Fruit fly (Drosophila melanogaster) whole organism, embryonic: ENCODE measurements around the gene CG8173.

ENCODE experiments used
- Antp ChIP-seq: fragments of 200-800 bp; sonication (Bioruptor generic); optimal IDR thresholded peaks from 3 replicates; lab custom pipeline; 2016; ENCODE audit warnings: missing biosample characterization, missing genetic modification characterization
- Atf6 ChIP-seq: fragments of 200-800 bp; sonication (Bioruptor generic); IDR thresholded peaks from 2 replicates; pipeline ENCODE4 v1.3.6; 2022; ENCODE audit warnings: missing biosample characterization, missing genetic modification characterization
- Awh ChIP-seq: fragments of 200-800 bp; sonication (Bioruptor generic); IDR thresholded peaks from 2 replicates; pipeline ENCODE4, ENCODE4 v1.3.6; 2022; ENCODE audit warnings: missing biosample characterization, missing genetic modification characterization
- B-H1 ChIP-seq: fragments of 200-800 bp; sonication (Bioruptor generic); IDR thresholded peaks from 3 replicates; pipeline ENCODE4 v1.3.6; 2022; ENCODE audit warnings: missing biosample characterization, missing genetic modification characterization
- CG10431 ChIP-seq: fragments of 200-800 bp; sonication (Bioruptor generic); optimal IDR thresholded peaks from 3 replicates; lab custom pipeline; 2018; ENCODE audit warnings: missing biosample characterization, mild to moderate bottlenecking, missing genetic modification characterization
- CG11093 ChIP-seq: fragments of 200-800 bp; sonication (Bioruptor generic); IDR thresholded peaks from 3 replicates; pipeline ENCODE4 v1.3.6; 2022; ENCODE audit warnings: missing biosample characterization, missing genetic modification characterization
- CG13123 ChIP-seq: fragments of 200-800 bp; sonication (Bioruptor generic); optimal IDR thresholded peaks from 2 replicates; lab custom pipeline; 2016; ENCODE audit warnings: missing biosample characterization, missing genetic modification characterization
- CG15479 ChIP-seq: fragments of 200-800 bp; sonication (Bioruptor generic); optimal IDR thresholded peaks from 3 replicates; lab custom pipeline; 2019; ENCODE audit warnings: missing biosample characterization, mild to moderate bottlenecking, missing genetic modification characterization, moderate library complexity
- CG17361 ChIP-seq: fragments of 200-800 bp; sonication (Bioruptor generic); IDR thresholded peaks from 3 replicates; pipeline ENCODE4 v1.3.6; 2022; ENCODE audit warnings: missing biosample characterization, missing genetic modification characterization
- CG18011 ChIP-seq: fragments of 200-800 bp; sonication (Bioruptor generic); optimal IDR thresholded peaks from 2 replicates; lab custom pipeline; 2017; ENCODE audit warnings: missing biosample characterization, missing genetic modification characterization, mild to moderate bottlenecking, moderate library complexity, missing genotype
- CG18619 ChIP-seq: fragments of 200-800 bp; sonication (Bioruptor generic); optimal IDR thresholded peaks from 3 replicates; lab custom pipeline; 2017; ENCODE audit warnings: missing biosample characterization, mild to moderate bottlenecking, missing genetic modification characterization
- CG31365 ChIP-seq: fragments of 200-800 bp; sonication (Bioruptor generic); optimal IDR thresholded peaks from 2 replicates; lab custom pipeline; 2018; ENCODE audit warnings: missing biosample characterization, mild to moderate bottlenecking, missing genetic modification characterization
- CG31441 ChIP-seq: fragments of 200-800 bp; sonication (Bioruptor generic); IDR thresholded peaks from 2 replicates; pipeline ENCODE4 v1.3.6; 2022; ENCODE audit warnings: missing biosample characterization, missing genetic modification characterization
- CG34376 ChIP-seq: fragments of 200-800 bp; sonication (Bioruptor generic); optimal IDR thresholded peaks from 2 replicates; lab custom pipeline; 2018; ENCODE audit warnings: missing biosample characterization, mild to moderate bottlenecking, missing genetic modification characterization
- CG5180 ChIP-seq: fragments of 200-800 bp; sonication (Bioruptor generic); optimal IDR thresholded peaks from 3 replicates; lab custom pipeline; 2017; ENCODE audit warnings: missing biosample characterization, missing genetic modification characterization, mild to moderate bottlenecking, moderate library complexity, missing genetic modification reagents
- CG6254 ChIP-seq: fragments of 200-800 bp; sonication (Bioruptor generic); optimal IDR thresholded peaks from 3 replicates; lab custom pipeline; 2017; ENCODE audit warnings: mild to moderate bottlenecking, missing biosample characterization, missing genetic modification reagents, missing genetic modification characterization
- CG6813 ChIP-seq: fragments of 200-800 bp; sonication (Bioruptor generic); optimal IDR thresholded peaks from 2 replicates; lab custom pipeline; 2017; ENCODE audit warnings: missing biosample characterization, missing genetic modification characterization, mild to moderate bottlenecking, moderate library complexity, missing genetic modification reagents
- CTCF ChIP-seq: fragments of 200-800 bp; sonication (Bioruptor generic); optimal IDR thresholded peaks from 2 replicates; lab custom pipeline; 2017; ENCODE audit warnings: missing biosample characterization, mild to moderate bottlenecking, missing genetic modification characterization, moderate library complexity
- Deaf1 ChIP-seq: fragments of 200-800 bp; optimal IDR thresholded peaks from 3 replicates; lab custom pipeline; 2019; ENCODE audit warnings: missing biosample characterization, mild to moderate bottlenecking, missing genetic modification characterization, moderate library complexity
- E2f2 ChIP-seq: fragments of 200-800 bp; sonication (Bioruptor generic); IDR thresholded peaks from 2 replicates; pipeline ENCODE4 v1.3.6; 2022; ENCODE audit warnings: missing biosample characterization, missing genetic modification characterization
- Hey ChIP-seq: fragments of 200-800 bp; sonication (Bioruptor generic); optimal IDR thresholded peaks from 3 replicates; lab custom pipeline; 2018; ENCODE audit warnings: missing biosample characterization, mild to moderate bottlenecking, missing genetic modification characterization
- HmgZ ChIP-seq: fragments of 200-800 bp; sonication (Bioruptor generic); optimal IDR thresholded peaks from 2 replicates; lab custom pipeline; 2018; ENCODE audit warnings: missing biosample characterization, mild to moderate bottlenecking, missing genetic modification characterization
- Hmx ChIP-seq: fragments of 200-800 bp; sonication (Bioruptor generic); optimal IDR thresholded peaks from 2 replicates; lab custom pipeline; 2016; ENCODE audit warnings: missing biosample characterization, missing genetic modification characterization
- Hr51 ChIP-seq, 2 experiments: fragments of 200-800 bp; sonication (Bioruptor generic); optimal IDR thresholded peaks; 2 replicates in 1 of 2; 3 replicates in 1 of 2; lab custom pipeline; 2016 to 2018; ENCODE audit warnings: missing biosample characterization in 2 of 2, missing genetic modification characterization in 2 of 2, mild to moderate bottlenecking in 1 of 2, moderate library complexity in 1 of 2
- Hsf ChIP-seq: fragments of 200-800 bp; sonication (Bioruptor generic); optimal IDR thresholded peaks from 3 replicates; lab custom pipeline; 2016; ENCODE audit warnings: missing biosample characterization, missing genetic modification characterization
- Nf-YC ChIP-seq: fragments of 200-800 bp; optimal IDR thresholded peaks from 3 replicates; lab custom pipeline; 2019; ENCODE audit warnings: missing biosample characterization, mild to moderate bottlenecking, missing genetic modification characterization, moderate library complexity
- PHDP ChIP-seq: fragments of 200-800 bp; sonication (Bioruptor generic); optimal IDR thresholded peaks from 3 replicates; lab custom pipeline; 2018; ENCODE audit warnings: missing biosample characterization, mild to moderate bottlenecking, missing genetic modification characterization, moderate library complexity
- TFAM ChIP-seq: fragments of 200-800 bp; sonication (Bioruptor generic); optimal IDR thresholded peaks from 2 replicates; lab custom pipeline; 2017; ENCODE audit warnings: missing biosample characterization, missing genetic modification characterization, inconsistent platforms
- Usf ChIP-seq: fragments of 200-800 bp; sonication (Bioruptor generic); optimal IDR thresholded peaks from 2 replicates; lab custom pipeline; 2017; ENCODE audit warnings: missing genotype, missing biosample characterization, missing genetic modification characterization
- bcd ChIP-seq: fragments of 200-800 bp; sonication (Bioruptor generic); optimal IDR thresholded peaks from 2 replicates; lab custom pipeline; 2017; ENCODE audit warnings: missing biosample characterization, mild to moderate bottlenecking, missing genetic modification characterization
- gce ChIP-seq: fragments of 200-800 bp; sonication (Bioruptor generic); IDR thresholded peaks from 3 replicates; pipeline ENCODE4 v1.3.6; 2022; ENCODE audit warnings: missing biosample characterization, missing genetic modification characterization
- grau ChIP-seq: fragments of 200-800 bp; optimal IDR thresholded peaks from 3 replicates; lab custom pipeline; 2019; ENCODE audit warnings: missing biosample characterization, mild to moderate bottlenecking, missing genetic modification characterization, moderate library complexity
- gsb-n ChIP-seq: fragments of 200-800 bp; sonication (Bioruptor generic); optimal IDR thresholded peaks from 3 replicates; lab custom pipeline; 2018; ENCODE audit warnings: missing biosample characterization, mild to moderate bottlenecking, missing genetic modification characterization
- h ChIP-seq: fragments of >200 bp; optimal IDR thresholded peaks from 2 replicates; lab custom pipeline; 2017
- ham ChIP-seq: fragments of 200-800 bp; sonication (Bioruptor generic); IDR thresholded peaks from 2 replicates; pipeline ENCODE4 v1.3.6; 2022; ENCODE audit warnings: missing biosample characterization, missing genetic modification characterization
- her ChIP-seq: fragments of 200-800 bp; sonication (Bioruptor generic); optimal IDR thresholded peaks from 2 replicates; lab custom pipeline; 2016; ENCODE audit warnings: missing biosample characterization, missing genetic modification characterization
- kay ChIP-seq: fragments of 200-800 bp; sonication (Bioruptor generic); optimal IDR thresholded peaks from 2 replicates; lab custom pipeline; 2016; ENCODE audit warnings: missing biosample characterization, missing genetic modification characterization
- klu ChIP-seq: fragments of 200-800 bp; sonication (Bioruptor generic); IDR thresholded peaks from 2 replicates; pipeline ENCODE4 v1.3.6; 2022; ENCODE audit warnings: missing biosample characterization, missing genetic modification characterization
- lbe ChIP-seq: fragments of 200-800 bp; sonication (Bioruptor generic); optimal IDR thresholded peaks from 2 replicates; lab custom pipeline; 2016; ENCODE audit warnings: missing biosample characterization, mild to moderate bottlenecking, missing genetic modification characterization
- lov ChIP-seq, 2 experiments: fragments of 200-800 bp in 1 of 2; fragments of >200 bp in 1 of 2; sonication (Bioruptor generic) in 1 of 2; IDR thresholded peaks in 1 of 2; optimal IDR thresholded peaks in 1 of 2; 2 replicates in 1 of 2; 3 replicates in 1 of 2; pipeline versions ENCODE4 v1.3.6 to Lab custom; 2017 to 2022; ENCODE audit warnings: missing biosample characterization in 1 of 2, missing genetic modification characterization in 1 of 2
- pho ChIP-seq: fragments of 200-800 bp; sonication (Bioruptor generic); optimal IDR thresholded peaks from 2 replicates; lab custom pipeline; 2016; ENCODE audit warnings: missing biosample characterization, missing genetic modification characterization
- pnt ChIP-seq: fragments of 200-800 bp; sonication (Bioruptor generic); optimal IDR thresholded peaks from 3 replicates; lab custom pipeline; 2016; ENCODE audit warnings: missing biosample characterization, missing genetic modification characterization
- pum ChIP-seq: fragments of 200-800 bp; sonication (Bioruptor generic); optimal IDR thresholded peaks from 2 replicates; lab custom pipeline; 2016; ENCODE audit warnings: missing biosample characterization, missing genetic modification characterization
- scrt ChIP-seq: fragments of 200-800 bp; sonication (Bioruptor generic); optimal IDR thresholded peaks from 2 replicates; lab custom pipeline; 2018; ENCODE audit warnings: missing biosample characterization, mild to moderate bottlenecking, missing genetic modification characterization, moderate library complexity
- seq ChIP-seq: fragments of 200-800 bp; sonication (Bioruptor generic); IDR thresholded peaks from 2 replicates; pipeline ENCODE4 v1.3.6; 2022; ENCODE audit warnings: missing biosample characterization, missing genetic modification characterization
- slou ChIP-seq: fragments of 200-800 bp; sonication (Bioruptor generic); optimal IDR thresholded peaks from 3 replicates; lab custom pipeline; 2016; ENCODE audit warnings: missing biosample characterization, missing genetic modification characterization
- trem ChIP-seq: fragments of 200-800 bp; optimal IDR thresholded peaks from 3 replicates; lab custom pipeline; 2019; ENCODE audit warnings: missing biosample characterization, mild to moderate bottlenecking, missing genetic modification characterization, moderate library complexity
- twi ChIP-seq: fragments of 200-800 bp; optimal IDR thresholded peaks from 2 replicates; lab custom pipeline; 2019; ENCODE audit warnings: missing biosample characterization, mild to moderate bottlenecking, missing genetic modification characterization, moderate library complexity
- wek ChIP-seq: fragments of 200-800 bp; sonication (Bioruptor generic); optimal IDR thresholded peaks from 3 replicates; lab custom pipeline; 2018; ENCODE audit warnings: missing biosample characterization, mild to moderate bottlenecking, missing genetic modification characterization, moderate library complexity

Gene CG8173

DNA sequence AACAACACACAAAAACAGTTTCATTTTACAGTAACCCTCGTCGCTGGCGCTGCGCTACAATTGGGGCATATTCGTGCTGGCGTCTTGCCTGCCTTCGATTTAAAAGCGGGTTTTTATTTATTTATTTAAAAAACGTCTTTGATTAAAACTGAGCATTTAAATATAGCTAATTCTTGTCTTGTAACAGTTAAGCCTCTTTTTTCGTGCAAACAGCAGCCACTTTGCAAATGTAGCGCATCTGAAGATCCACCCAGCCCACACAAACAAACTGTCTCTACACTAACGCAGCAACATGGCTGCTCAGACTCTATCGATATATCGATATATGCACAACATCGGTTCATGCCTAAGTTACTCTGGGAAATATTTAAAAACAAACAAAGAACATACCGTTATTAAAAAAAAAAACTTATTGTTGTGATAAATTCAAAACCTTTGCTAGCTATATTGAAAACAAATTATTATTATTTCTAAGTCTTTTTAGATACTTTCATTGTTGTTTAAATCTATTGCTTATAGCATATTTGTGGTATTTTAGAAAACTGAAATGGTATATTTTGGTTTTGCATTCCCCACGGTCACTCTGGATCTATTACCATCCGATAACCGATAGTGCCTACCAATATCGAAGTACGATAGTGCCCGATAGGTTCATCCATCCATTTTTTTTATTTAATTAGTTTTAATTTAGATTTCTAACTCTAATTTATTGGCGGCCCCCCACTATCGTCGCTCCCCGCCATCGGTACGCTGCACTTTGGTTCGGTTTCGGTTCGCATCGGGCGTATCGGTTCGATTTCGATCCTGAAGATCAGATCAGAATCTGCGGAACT, 6.5 kb downstream of the CG8173 start, which contains the start of the genes CG8188 and par-6 (continued):
- TF ChIP-seq pnt (GFP tag; lab: Kevin White, UChicago) = peak; percentile 83
- peak; percentile 67 for TF ChIP-seq wek (GFP tag; lab: Kevin White, UChicago)
- TF ChIP-seq Antp (GFP tag; lab: Kevin White, UChicago) = peak; percentile 91
- TF ChIP-seq bcd = peak; percentile 79
- TF ChIP-seq Atf6 = peak; percentile 87
- TF ChIP-seq CG6813 (GFP tag; lab: Kevin White, UChicago) = peak; percentile 68
- TF ChIP-seq her (GFP tag; lab: Kevin White, UChicago) = peak; percentile 84
- TF ChIP-seq klu (GFP tag; lab: Robert Waterston, UW) = peak; percentile 83
- peak; percentile 74; the same call in 1 of the 3 replicates for TF ChIP-seq gce (GFP tag; lab: Robert Waterston, UW)
- no peak for TF ChIP-seq h
- peak; percentile 79 for TF ChIP-seq lbe (GFP tag; lab: Kevin White, UChicago)
- TF ChIP-seq grau (tag; lab: Kevin White, UChicago) = peak; percentile 86
- TF ChIP-seq ham (GFP tag; lab: Robert Waterston, UW) = peak; percentile 66; the same call in 1 of the 2 replicates
- TF ChIP-seq Awh (GFP tag; lab: Robert Waterston, UW) = peak; percentile 89
- peak; percentile 85 for TF ChIP-seq pho (GFP tag; lab: Kevin White, UChicago)
- peak; percentile 9 for TF ChIP-seq CG10431 (GFP tag; lab: Kevin White, UChicago)
- peak; percentile 71 for TF ChIP-seq twi (tag; lab: Kevin White, UChicago)
- peak; percentile 74 for TF ChIP-seq Nf-YC (tag; lab: Kevin White, UChicago)
- peak; percentile 82 to 83 for TF ChIP-seq Hr51 (GFP tag; optimal IDR thresholded peaks at IDR 0.05; lab: Kevin White, UChicago)
- TF ChIP-seq CG15479 (GFP tag; lab: Kevin White, UChicago) = no peak
- peak; percentile 84 for TF ChIP-seq PHDP (tag; lab: Kevin White, UChicago)
- peak; percentile 90 for TF ChIP-seq HmgZ (tag; lab: Kevin White, UChicago)
- TF ChIP-seq CG17361 (GFP tag; lab: Robert Waterston, UW) = peak; percentile 83
- TF ChIP-seq seq (GFP tag; lab: Robert Waterston, UW) = peak; percentile 90
- TF ChIP-seq E2f2 (GFP tag; lab: Robert Waterston, UW) = peak; percentile 70
- peak; percentile 81 for TF ChIP-seq trem
- peak; percentile 59 for TF ChIP-seq CG18011 (GFP tag; lab: Kevin White, UChicago)
- peak; percentile 79 for TF ChIP-seq CG31441 (GFP tag; lab: Robert Waterston, UW)
- peak; percentile 45 for TF ChIP-seq CG6254 (GFP tag; lab: Kevin White, UChicago)
- TF ChIP-seq CG34376 = peak; percentile 87
- peak; percentile 75; the same call in 1 of the 3 replicates for TF ChIP-seq CG11093 (GFP tag; lab: Robert Waterston, UW)
- peak; percentile 5 for TF ChIP-seq TFAM (GFP tag; lab: Kevin White, UChicago)
- TF ChIP-seq CG18619 (GFP tag; lab: Kevin White, UChicago) = peak; percentile 79
- TF ChIP-seq Usf = peak; percentile 77
- TF ChIP-seq B-H1 (GFP tag; lab: Robert Waterston, UW) = peak; percentile 84
- peak; percentile 59 for TF ChIP-seq Hmx (GFP tag; lab: Kevin White, UChicago)
- TF ChIP-seq Hey (tag; lab: Kevin White, UChicago) = no peak
- peak; percentile 92 for TF ChIP-seq Hsf
- peak; percentile 60 for TF ChIP-seq kay (GFP tag; lab: Kevin White, UChicago)
- peak; percentile 21 for TF ChIP-seq CTCF
- TF ChIP-seq CG5180 (GFP tag; lab: Kevin White, UChicago) = peak; percentile 54
- TF ChIP-seq slou (GFP tag; lab: Kevin White, UChicago) = peak; percentile 63
- peak; percentile 34 for TF ChIP-seq CG31365 (tag; lab: Kevin White, UChicago)
- TF ChIP-seq CG13123 = peak; percentile 81
- no peak for TF ChIP-seq lov (optimal IDR thresholded peaks at IDR 0.05; lab: Kevin White, UChicago)
- peak; percentile 70; the same call in 1 of the 3 replicates for TF ChIP-seq lov (GFP tag; IDR thresholded peaks at IDR 0.05; lab: Robert Waterston, UW)
- TF ChIP-seq scrt (GFP tag; lab: Kevin White, UChicago) = peak; percentile 76
- TF ChIP-seq gsb-n (tag; lab: Kevin White, UChicago) = peak; percentile 75
- peak; percentile 52 for TF ChIP-seq Deaf1 (tag; lab: Kevin White, UChicago)
- TF ChIP-seq pum (GFP tag; lab: Kevin White, UChicago) = peak; percentile 90
